Worm (Caenorhabditis elegans) whole organism, L2 larva: Measurements from ENCODE around the gene clec-51.

ENCODE experiments used
- C34F6.9 ChIP-seq: fragments of 150-350 bp; optimal IDR thresholded peaks from 2 replicates; lab custom pipeline; 2014; ENCODE audit warnings: missing biosample characterization, missing genetic modification characterization
- F13H6.1 ChIP-seq: sonication (generic microtip); optimal IDR thresholded peaks from 2 replicates; lab custom pipeline; 2016; ENCODE audit warnings: missing genetic modification characterization, missing compliant biosample characterization
- R02D3.7 ChIP-seq: fragments of 150-350 bp; optimal IDR thresholded peaks from 2 replicates; lab custom pipeline; 2014; ENCODE audit warnings: missing biosample characterization, missing genetic modification characterization
- Y55F3AM.14 ChIP-seq: fragments of 200-800 bp; sonication (Bioruptor generic); optimal IDR thresholded peaks from 2 replicates; lab custom pipeline; 2018; ENCODE audit warnings: mild to moderate bottlenecking, missing genetic modification characterization, missing compliant biosample characterization
- aly-2 ChIP-seq: fragments of 150-350 bp; optimal IDR thresholded peaks from 2 replicates; lab custom pipeline; 2014; ENCODE audit warnings: missing biosample characterization, missing genetic modification characterization
- ama-1 ChIP-seq: fragments of 150-350 bp; optimal IDR thresholded peaks from 2 replicates; lab custom pipeline; 2018; ENCODE audit warnings: inconsistent platforms
- blmp-1 ChIP-seq: sonication (generic microtip); optimal IDR thresholded peaks from 2 replicates; lab custom pipeline; 2017; ENCODE audit warnings: missing genetic modification characterization, mild to moderate bottlenecking, missing compliant biosample characterization, antibody characterized with exemption, moderate library complexity; ENCODE audit not compliant: insufficient read depth
- ceh-82 ChIP-seq: fragments of 150-350 bp; optimal IDR thresholded peaks from 2 replicates; lab custom pipeline; 2014; ENCODE audit warnings: missing biosample characterization, missing genetic modification characterization
- crh-2 ChIP-seq: sonication (generic microtip); optimal IDR thresholded peaks from 2 replicates; lab custom pipeline; 2017; ENCODE audit warnings: missing biosample characterization, missing genetic modification characterization
- dmd-4 ChIP-seq: sonication (generic microtip); optimal IDR thresholded peaks from 2 replicates; lab custom pipeline; 2017; ENCODE audit warnings: missing biosample characterization, missing genetic modification characterization
- elt-1 ChIP-seq: fragments of 150-350 bp; optimal IDR thresholded peaks from 2 replicates; lab custom pipeline; 2014; ENCODE audit warnings: missing biosample characterization, missing genetic modification characterization
- fos-1 ChIP-seq: fragments of 150-350 bp; optimal IDR thresholded peaks from 2 replicates; lab custom pipeline; 2014; ENCODE audit warnings: missing biosample characterization, missing genetic modification characterization
- gmeb-1 ChIP-seq: fragments of 150-350 bp; optimal IDR thresholded peaks from 2 replicates; lab custom pipeline; 2014; ENCODE audit warnings: missing biosample characterization, missing genetic modification characterization
- lin-11 ChIP-seq: fragments of 150-350 bp; sonication (generic microtip); optimal IDR thresholded peaks from 2 replicates; lab custom pipeline; 2014; ENCODE audit warnings: missing biosample characterization, missing genetic modification characterization, inconsistent platforms, mixed read lengths
- lin-39 ChIP-seq: fragments of 150-350 bp; optimal IDR thresholded peaks from 2 replicates; lab custom pipeline; 2014; ENCODE audit warnings: missing biosample characterization, missing genetic modification reagents, missing genetic modification characterization
- lsy-2 ChIP-seq, 2 experiments: fragments of 150-350 bp in 1 of 2; sonication (generic microtip) in 1 of 2; optimal IDR thresholded peaks; 2 replicates each; lab custom pipeline; 2014 to 2017; ENCODE audit warnings: missing biosample characterization in 2 of 2, missing genetic modification characterization in 2 of 2
- mab-5 ChIP-seq: fragments of 150-350 bp; optimal IDR thresholded peaks from 2 replicates; lab custom pipeline; 2014; ENCODE audit warnings: missing biosample characterization, missing genetic modification characterization
- mbf-1 ChIP-seq: sonication (generic microtip); optimal IDR thresholded peaks from 2 replicates; lab custom pipeline; 2017; ENCODE audit warnings: missing biosample characterization, missing genetic modification characterization
- nhr-10 ChIP-seq: sonication (generic microtip); optimal IDR thresholded peaks from 2 replicates; lab custom pipeline; 2017; ENCODE audit warnings: missing biosample characterization, missing genetic modification characterization
- nhr-12 ChIP-seq: fragments of 150-350 bp; optimal IDR thresholded peaks from 2 replicates; lab custom pipeline; 2014; ENCODE audit warnings: missing biosample characterization, missing genetic modification characterization
- nhr-21 ChIP-seq: fragments of 150-350 bp; optimal IDR thresholded peaks from 2 replicates; lab custom pipeline; 2014; ENCODE audit warnings: missing biosample characterization, missing genetic modification characterization
- nhr-25 ChIP-seq: fragments of 150-350 bp; sonication (generic microtip); optimal IDR thresholded peaks from 3 replicates; lab custom pipeline; 2014; ENCODE audit warnings: missing biosample characterization, missing genetic modification characterization
- nhr-6 ChIP-seq: fragments of 150-350 bp; optimal IDR thresholded peaks from 2 replicates; lab custom pipeline; 2014; ENCODE audit warnings: missing biosample characterization, missing genetic modification characterization
- nhr-77 ChIP-seq: fragments of 150-350 bp; optimal IDR thresholded peaks from 2 replicates; lab custom pipeline; 2014; ENCODE audit warnings: missing biosample characterization, missing genetic modification characterization
- peb-1 ChIP-seq: fragments of 150-350 bp; optimal IDR thresholded peaks from 2 replicates; lab custom pipeline; 2014; ENCODE audit warnings: missing biosample characterization, missing genetic modification characterization
- sem-4 ChIP-seq: fragments of 150-350 bp; optimal IDR thresholded peaks from 2 replicates; lab custom pipeline; 2014; ENCODE audit warnings: missing biosample characterization, missing genetic modification reagents, missing genetic modification characterization
- skn-1 ChIP-seq: sonication (generic microtip); optimal IDR thresholded peaks from 2 replicates; lab custom pipeline; 2017; ENCODE audit warnings: missing biosample characterization, missing genetic modification characterization
- sma-9 ChIP-seq, 2 experiments: fragments of 150-350 bp in 1 of 2; sonication (generic microtip) in 1 of 2; optimal IDR thresholded peaks; 2 replicates each; lab custom pipeline; 2014 to 2016; ENCODE audit warnings: missing genetic modification characterization in 2 of 2, mild to moderate bottlenecking in 1 of 2, missing biosample characterization in 1 of 2, missing compliant biosample characterization in 1 of 2, missing genetic modification reagents in 1 of 2, moderate library complexity in 1 of 2
- snpc-4 ChIP-seq: fragments of 150-350 bp; optimal IDR thresholded peaks from 2 replicates; lab custom pipeline; 2014; ENCODE audit warnings: missing biosample characterization, missing genetic modification characterization
- unc-39 ChIP-seq: fragments of 150-350 bp; optimal IDR thresholded peaks from 2 replicates; lab custom pipeline; 2014; ENCODE audit warnings: missing biosample characterization, missing genetic modification characterization
- unc-55 ChIP-seq: fragments of 150-350 bp; sonication (generic microtip); optimal IDR thresholded peaks from 3 replicates; lab custom pipeline; 2014; ENCODE audit warnings: missing biosample characterization, missing genetic modification reagents, missing genetic modification characterization
- zag-1 ChIP-seq: fragments of 150-350 bp; optimal IDR thresholded peaks from 2 replicates; lab custom pipeline; 2014; ENCODE audit warnings: missing biosample characterization, missing genetic modification characterization
- ztf-1 ChIP-seq: fragments of 200-800 bp; sonication (Bioruptor generic); conservative IDR thresholded peaks from 2 replicates; pipeline ENCODE4 v1.3.6; 2022; ENCODE audit warnings: missing genetic modification characterization, missing compliant biosample characterization
- ztf-4 ChIP-seq: fragments of 150-350 bp; optimal IDR thresholded peaks from 2 replicates; lab custom pipeline; 2014; ENCODE audit warnings: missing biosample characterization, missing genetic modification characterization

Gene clec-51

ce11 chrIV:8205272-8206098 is 41.9 kb upstream of the clec-51 start, which contains the start of gene hgrs-1:
Gene hgrs-1 (minus strand): TSS chrIV:8206048.
- TF ChIP-seq fos-1 (tag; lab: Kevin White, UChicago) (peak; percentile 43), C34F6.9 (tag; lab: Kevin White, UChicago) (peak; percentile 46), ztf-1 (GFP tag; lab: Robert Waterston, UW) (no peak)

ce11 chrIV:8203555-8203954 is 40.0 kb upstream of the clec-51 start:
- TF ChIP-seq nhr-10 (tag; lab: Kevin White, UChicago): no peak
- no peak for TF ChIP-seq mbf-1 (tag; lab: Kevin White, UChicago)
- no peak for TF ChIP-seq aly-2 (tag; lab: Kevin White, UChicago)
- no peak for TF ChIP-seq skn-1 (tag; lab: Kevin White, UChicago)
- no peak for TF ChIP-seq C34F6.9 (tag; lab: Kevin White, UChicago)
- no peak for TF ChIP-seq lsy-2 (tag; optimal IDR thresholded peaks at IDR 0.05; lab: Kevin White, UChicago)
- no peak for TF ChIP-seq Y55F3AM.14 (GFP tag; lab: Kevin White, UChicago)
- TF ChIP-seq mab-5: no peak
- no peak for TF ChIP-seq peb-1 (tag; lab: Kevin White, UChicago)

ce11 chrIV:8201133-8201532 is 37.5 kb upstream of the clec-51 start, which contains the start of gene glrx-22:
Gene glrx-22 (minus strand): TSS chrIV:8201233.
- TF ChIP-seq nhr-21 (tag; lab: Kevin White, UChicago) (no peak), nhr-77 (tag; lab: Kevin White, UChicago) (no peak), elt-1 (tag; lab: Kevin White, UChicago) (no peak)

ce11 chrIV:8199824-8200223 is 36.2 kb upstream of the clec-51 start:
- TF ChIP-seq dmd-4 (tag; lab: Kevin White, UChicago) (no peak), crh-2 (tag; lab: Kevin White, UChicago) (peak; percentile 8), nhr-25 (tag; lab: Kevin White, UChicago) (no peak), nhr-21 (tag; lab: Kevin White, UChicago) (no peak), sem-4 (tag; lab: Kevin White, UChicago) (no peak), lsy-2 (tag; optimal IDR thresholded peaks at IDR 0.05; lab: Kevin White, UChicago) (no peak), nhr-10 (tag; lab: Kevin White, UChicago) (no peak), R02D3.7 (tag; lab: Kevin White, UChicago) (no peak), skn-1 (tag; lab: Kevin White, UChicago) (no peak), lin-11 (no peak), mab-5 (no peak), zag-1 (no peak), lin-39 (tag; lab: Kevin White, UChicago) (no peak), unc-39 (tag; lab: Kevin White, UChicago) (no peak), fos-1 (tag; lab: Kevin White, UChicago) (peak; percentile 94), unc-55 (no peak)

DNA sequence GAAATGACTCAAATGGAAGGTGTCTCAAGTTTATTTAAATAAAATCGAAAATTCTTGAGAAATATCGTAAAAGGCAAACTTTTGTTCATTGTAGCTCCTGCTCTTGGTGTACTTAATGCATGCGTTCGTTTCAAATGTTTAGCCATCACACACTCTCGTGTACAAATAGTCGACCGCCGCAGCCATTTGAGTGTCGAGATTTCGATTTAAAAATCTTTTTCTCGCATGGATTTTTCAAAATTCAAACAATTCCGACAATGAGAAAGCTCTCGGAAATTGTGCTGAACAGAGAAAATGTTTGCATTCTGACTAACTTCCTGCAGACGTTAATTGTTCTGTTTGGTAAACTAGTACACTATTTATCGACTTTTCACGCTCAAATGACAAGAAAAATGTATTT is 35.7 kb upstream of the clec-51 start:
- no peak for TF ChIP-seq aly-2 (tag; lab: Kevin White, UChicago)
- TF ChIP-seq ztf-4 (tag; lab: Kevin White, UChicago): no peak
- TF ChIP-seq gmeb-1 (tag; lab: Kevin White, UChicago): no peak
- TF ChIP-seq crh-2 (tag; lab: Kevin White, UChicago): no peak
- TF ChIP-seq fos-1 (tag; lab: Kevin White, UChicago): no peak
- no peak for TF ChIP-seq elt-1 (tag; lab: Kevin White, UChicago)

ce11 chrIV:8198851-8199250 is 35.3 kb upstream of the clec-51 start, which contains the start of gene wsp-1:
Gene wsp-1 (minus strand): TSS chrIV:8198951.
- TF ChIP-seq lsy-2 (tag; optimal IDR thresholded peaks at IDR 0.05; lab: Kevin White, UChicago) (no peak), elt-1 (tag; lab: Kevin White, UChicago) (no peak), nhr-6 (no peak), peb-1 (tag; lab: Kevin White, UChicago) (no peak), snpc-4 (tag; lab: Kevin White, UChicago) (no peak), fos-1 (tag; lab: Kevin White, UChicago) (no peak), ama-1 (lab: Kevin White, UChicago) (no peak), gmeb-1 (tag; lab: Kevin White, UChicago) (no peak), nhr-25 (tag; lab: Kevin White, UChicago) (no peak), aly-2 (tag; lab: Kevin White, UChicago) (no peak), skn-1 (tag; lab: Kevin White, UChicago) (no peak), blmp-1 (tag; lab: Kevin White, UChicago) (no peak), F13H6.1 (no peak), sma-9 (GFP tag; optimal IDR thresholded peaks at IDR 0.05; lab: Kevin White, UChicago) (no peak), sma-9 (tag; optimal IDR thresholded peaks at IDR 0.05; lab: Kevin White, UChicago) (no peak), ceh-82 (tag; lab: Kevin White, UChicago) (no peak), zag-1 (no peak), mab-5 (no peak), nhr-12 (no peak)
